Fruit fly (Drosophila melanogaster) whole organism, embryonic: ENCODE data around the gene Nepl20.
A peak's percentile ranks its signal among the peaks of the same experiment; 100 is the strongest.

Experiments used
- CG10274 ChIP-seq: fragments of 200-800 bp; sonication (Bioruptor generic); optimal IDR thresholded peaks from 3 replicates; lab custom pipeline; 2017; ENCODE audit warnings: missing biosample characterization, mild to moderate bottlenecking, missing genetic modification characterization
- CG10321 ChIP-seq: fragments of 200-800 bp; sonication (Bioruptor generic); IDR thresholded peaks from 2 replicates; pipeline ENCODE4 v1.3.6; 2022; ENCODE audit warnings: missing biosample characterization, missing genetic modification characterization
- CG10543 ChIP-seq: fragments of 200-800 bp; sonication (Bioruptor generic); optimal IDR thresholded peaks from 3 replicates; lab custom pipeline; 2017; ENCODE audit warnings: missing biosample characterization, mild to moderate bottlenecking, missing genetic modification characterization, moderate library complexity
- CG10565 ChIP-seq: fragments of 200-800 bp; sonication (Bioruptor generic); optimal IDR thresholded peaks from 3 replicates; lab custom pipeline; 2016; ENCODE audit warnings: missing biosample characterization, mild to moderate bottlenecking, missing genetic modification characterization
- CG10959 ChIP-seq: fragments of 200-800 bp; sonication (Bioruptor generic); IDR thresholded peaks from 2 replicates; pipeline ENCODE4 v1.3.6; 2022; ENCODE audit warnings: missing biosample characterization, missing genetic modification characterization
- CG12299 ChIP-seq: fragments of 200-800 bp; sonication (Bioruptor generic); optimal IDR thresholded peaks from 2 replicates; lab custom pipeline; 2018; ENCODE audit warnings: missing biosample characterization, mild to moderate bottlenecking, missing genetic modification characterization
- CG12942 ChIP-seq: fragments of 200-800 bp; sonication (Bioruptor generic); optimal IDR thresholded peaks from 3 replicates; lab custom pipeline; 2016; ENCODE audit warnings: missing biosample characterization, missing genetic modification characterization
- CG14050 ChIP-seq: fragments of 200-800 bp; sonication (Bioruptor generic); IDR thresholded peaks from 3 replicates; pipeline ENCODE4 v1.3.6; 2022; ENCODE audit warnings: missing biosample characterization, missing genetic modification characterization
- CG16813 ChIP-seq: fragments of 200-800 bp; sonication (Bioruptor generic); IDR thresholded peaks from 3 replicates; pipeline ENCODE4 v1.3.6; 2022; ENCODE audit warnings: missing biosample characterization, missing genetic modification characterization; ENCODE audit not compliant: partially characterized antibody
- CG17802 ChIP-seq: fragments of 200-800 bp; sonication (Bioruptor generic); optimal IDR thresholded peaks from 2 replicates; lab custom pipeline; 2018; ENCODE audit warnings: missing biosample characterization, mild to moderate bottlenecking, missing genetic modification characterization, moderate library complexity
- CG17829 ChIP-seq: fragments of 200-800 bp; optimal IDR thresholded peaks from 2 replicates; lab custom pipeline; 2019; ENCODE audit warnings: missing biosample characterization, mild to moderate bottlenecking, missing genetic modification characterization, moderate library complexity
- CG2875 ChIP-seq: fragments of 200-800 bp; sonication (Bioruptor generic); optimal IDR thresholded peaks from 2 replicates; lab custom pipeline; 2017; ENCODE audit warnings: missing biosample characterization, mild to moderate bottlenecking, missing genetic modification characterization, missing genetic modification reagents
- CG30020 ChIP-seq: fragments of 200-800 bp; optimal IDR thresholded peaks from 2 replicates; lab custom pipeline; 2019; ENCODE audit warnings: missing biosample characterization, mild to moderate bottlenecking, missing genetic modification characterization, moderate library complexity
- CG34422 ChIP-seq: fragments of 200-800 bp; sonication (Bioruptor generic); IDR thresholded peaks from 3 replicates; pipeline ENCODE4 v1.3.6; 2022; ENCODE audit warnings: missing biosample characterization, missing genetic modification characterization
- CG9932 ChIP-seq: fragments of 200-800 bp; sonication (Bioruptor generic); IDR thresholded peaks from 2 replicates; pipeline ENCODE4 v1.3.6; 2022; ENCODE audit warnings: missing biosample characterization, missing genetic modification characterization
- CoRest ChIP-seq: fragments of 200-800 bp; sonication (Bioruptor generic); optimal IDR thresholded peaks from 3 replicates; lab custom pipeline; 2018; ENCODE audit warnings: missing biosample characterization, mild to moderate bottlenecking, missing genetic modification characterization, moderate library complexity
- Dll ChIP-seq: fragments of 200-800 bp; sonication (Bioruptor generic); IDR thresholded peaks from 4 replicates; pipeline ENCODE4 v1.3.6; 2022; ENCODE audit warnings: missing biosample characterization, missing genetic modification characterization; ENCODE audit not compliant: partially characterized antibody
- Dref ChIP-seq: fragments of 200-800 bp; sonication (Bioruptor generic); IDR thresholded peaks from 2 replicates; pipeline ENCODE4 v1.3.6; 2022; ENCODE audit warnings: missing biosample characterization, missing genetic modification characterization
- E2f1 ChIP-seq: fragments of 200-800 bp; sonication (Bioruptor generic); IDR thresholded peaks from 2 replicates; pipeline ENCODE4 v1.3.6; 2022; ENCODE audit warnings: missing biosample characterization, missing genetic modification characterization
- Hr39 ChIP-seq: fragments of >200 bp; optimal IDR thresholded peaks from 2 replicates; lab custom pipeline; 2017
- Mad ChIP-seq: fragments of 200-800 bp; sonication (Bioruptor generic); optimal IDR thresholded peaks from 2 replicates; lab custom pipeline; 2016; ENCODE audit warnings: missing biosample characterization, missing genetic modification characterization
- Max ChIP-seq: fragments of 200-800 bp; sonication (Bioruptor generic); optimal IDR thresholded peaks from 2 replicates; lab custom pipeline; 2016; ENCODE audit warnings: missing biosample characterization, mild to moderate bottlenecking, missing genetic modification characterization
- Mrtf ChIP-seq: fragments of 200-800 bp; sonication (Bioruptor generic); IDR thresholded peaks from 3 replicates; pipeline ENCODE4 v1.3.6; 2022; ENCODE audit warnings: missing biosample characterization, missing genetic modification characterization
- NC2α ChIP-seq: fragments of 200-800 bp; sonication (Bioruptor generic); optimal IDR thresholded peaks from 2 replicates; lab custom pipeline; 2016; ENCODE audit warnings: missing biosample characterization, missing genetic modification characterization
- NfI ChIP-seq: fragments of 200-800 bp; sonication (Bioruptor generic); optimal IDR thresholded peaks from 3 replicates; lab custom pipeline; 2018; ENCODE audit warnings: missing biosample characterization, mild to moderate bottlenecking, missing genetic modification characterization, moderate library complexity
- Opbp ChIP-seq: fragments of 200-800 bp; sonication (Bioruptor generic); IDR thresholded peaks from 3 replicates; pipeline ENCODE4 v1.3.6; 2022; ENCODE audit warnings: missing biosample characterization, missing genetic modification characterization; ENCODE audit not compliant: partially characterized antibody
- Ptx1 ChIP-seq: fragments of 200-800 bp; sonication (Bioruptor generic); IDR thresholded peaks from 2 replicates; pipeline ENCODE4 v1.3.6; 2022; ENCODE audit warnings: missing biosample characterization, missing genetic modification characterization
- Rx ChIP-seq: fragments of 200-800 bp; sonication (Bioruptor generic); IDR thresholded peaks from 2 replicates; pipeline ENCODE4 v1.3.6; 2022; ENCODE audit warnings: missing biosample characterization, missing genetic modification characterization
- Sox102F ChIP-seq: fragments of 200-800 bp; sonication (Bioruptor generic); optimal IDR thresholded peaks from 2 replicates; lab custom pipeline; 2018; ENCODE audit warnings: missing biosample characterization, mild to moderate bottlenecking, missing genetic modification characterization, moderate library complexity
- Vsx1 ChIP-seq: fragments of 200-800 bp; sonication (Bioruptor generic); optimal IDR thresholded peaks from 2 replicates; lab custom pipeline; 2017; ENCODE audit warnings: missing biosample characterization, mild to moderate bottlenecking, missing genetic modification characterization, missing genetic modification reagents
- amos ChIP-seq: fragments of 200-800 bp; sonication (Bioruptor generic); IDR thresholded peaks from 2 replicates; pipeline ENCODE4 v1.3.6; 2022; ENCODE audit warnings: missing biosample characterization, missing genetic modification characterization; ENCODE audit not compliant: partially characterized antibody
- cato ChIP-seq: fragments of 200-800 bp; sonication (Bioruptor generic); optimal IDR thresholded peaks from 2 replicates; lab custom pipeline; 2016; ENCODE audit warnings: missing biosample characterization, missing genetic modification characterization, borderline replicate concordance
- corto ChIP-seq: fragments of 200-800 bp; sonication (Bioruptor generic); optimal IDR thresholded peaks from 2 replicates; lab custom pipeline; 2016; ENCODE audit warnings: missing biosample characterization, mild to moderate bottlenecking, missing genetic modification characterization, moderate library complexity
- dmrt99B ChIP-seq: fragments of 200-800 bp; sonication (Bioruptor generic); optimal IDR thresholded peaks from 2 replicates; lab custom pipeline; 2018; ENCODE audit warnings: missing biosample characterization, mild to moderate bottlenecking, missing genetic modification characterization, moderate library complexity
- esg ChIP-seq: fragments of 200-800 bp; sonication (Bioruptor generic); conservative IDR thresholded peaks from 2 replicates; pipeline ENCODE4 v1.3.6; 2022; ENCODE audit warnings: missing biosample characterization, missing genetic modification characterization
- gsb ChIP-seq: fragments of 200-800 bp; sonication (Bioruptor generic); IDR thresholded peaks from 2 replicates; pipeline ENCODE4 v1.3.6; 2022; ENCODE audit warnings: missing biosample characterization, missing genetic modification characterization
- hb ChIP-seq: fragments of 200-800 bp; sonication (Bioruptor generic); IDR thresholded peaks from 3 replicates; pipeline ENCODE4 v1.3.6; 2022; ENCODE audit warnings: missing biosample characterization, missing genetic modification characterization; ENCODE audit not compliant: partially characterized antibody
- ind ChIP-seq: fragments of 200-800 bp; sonication (Bioruptor generic); optimal IDR thresholded peaks from 3 replicates; lab custom pipeline; 2016; ENCODE audit warnings: missing biosample characterization, missing genetic modification characterization
- jing ChIP-seq: fragments of 200-800 bp; sonication (Bioruptor generic); optimal IDR thresholded peaks from 2 replicates; lab custom pipeline; 2018; ENCODE audit warnings: missing biosample characterization, mild to moderate bottlenecking, missing genetic modification characterization
- lab ChIP-seq: fragments of 200-800 bp; sonication (Bioruptor generic); optimal IDR thresholded peaks from 3 replicates; lab custom pipeline; 2017; ENCODE audit warnings: missing biosample characterization, missing genetic modification characterization, mild to moderate bottlenecking, moderate library complexity, missing genetic modification reagents
- lmd ChIP-seq: fragments of 200-800 bp; sonication (Bioruptor generic); IDR thresholded peaks from 2 replicates; pipeline ENCODE4 v1.3.6; 2022; ENCODE audit warnings: missing biosample characterization, missing genetic modification characterization
- nerfin-1 ChIP-seq: fragments of 200-800 bp; sonication (Bioruptor generic); optimal IDR thresholded peaks from 3 replicates; lab custom pipeline; 2019; ENCODE audit warnings: missing biosample characterization, mild to moderate bottlenecking, missing genetic modification characterization, moderate library complexity
- oc ChIP-seq: fragments of 200-800 bp; sonication (Bioruptor generic); optimal IDR thresholded peaks from 2 replicates; lab custom pipeline; 2018; ENCODE audit warnings: missing biosample characterization, mild to moderate bottlenecking, missing genetic modification characterization, moderate library complexity
- org-1 ChIP-seq: fragments of 200-800 bp; sonication (Bioruptor generic); optimal IDR thresholded peaks from 2 replicates; lab custom pipeline; 2017; ENCODE audit warnings: missing biosample characterization, missing genetic modification characterization
- prd ChIP-seq, 3 experiments: fragments of >200 bp in 2 of 3; fragments of 200-800 bp in 1 of 3; sonication (Bioruptor generic) in 1 of 3; optimal IDR thresholded peaks in 2 of 3; IDR thresholded peaks in 1 of 3; 2 replicates in 2 of 3; 3 replicates in 1 of 3; pipeline versions ENCODE4 v1.3.6 to Lab custom; 2017 to 2022; ENCODE audit warnings: missing biosample characterization in 1 of 3, missing genetic modification characterization in 1 of 3
- pros ChIP-seq: fragments of 200-800 bp; sonication (Bioruptor generic); optimal IDR thresholded peaks from 3 replicates; lab custom pipeline; 2019; ENCODE audit warnings: missing biosample characterization, mild to moderate bottlenecking, missing genetic modification characterization, moderate library complexity
- pzg ChIP-seq: fragments of 200-800 bp; sonication (Bioruptor generic); optimal IDR thresholded peaks from 3 replicates; lab custom pipeline; 2018; ENCODE audit warnings: missing biosample characterization, mild to moderate bottlenecking, missing genetic modification characterization, moderate library complexity
- ranshi ChIP-seq: fragments of 200-800 bp; sonication (Bioruptor generic); IDR thresholded peaks from 2 replicates; pipeline ENCODE4 v1.3.6; 2022; ENCODE audit warnings: missing biosample characterization, missing genetic modification characterization
- unpg ChIP-seq: fragments of 200-800 bp; sonication (Bioruptor generic); optimal IDR thresholded peaks from 3 replicates; lab custom pipeline; 2018; ENCODE audit warnings: missing biosample characterization, mild to moderate bottlenecking, missing genetic modification characterization, moderate library complexity
- zfh1 ChIP-seq: fragments of 200-800 bp; sonication (Bioruptor generic); IDR thresholded peaks from 3 replicates; pipeline ENCODE4 v1.3.6; 2022; ENCODE audit warnings: missing biosample characterization, missing genetic modification characterization

The Nepl20 gene

dm6 chr3R:28845981-28846380 lies 34.6 kb upstream of the Nepl20 start (continued):
- TF ChIP-seq Opbp (GFP tag; lab: Robert Waterston, UW) = no peak
- TF ChIP-seq Mad = no peak
- TF ChIP-seq nerfin-1 = peak; percentile 61
- TF ChIP-seq ind = no peak
- TF ChIP-seq CG10565 (GFP tag; lab: Kevin White, UChicago) = no peak
- TF ChIP-seq CG16813 (GFP tag; lab: Robert Waterston, UW) = no peak
- TF ChIP-seq CG10543 (GFP tag; lab: Kevin White, UChicago) = peak; percentile 25
- no peak for TF ChIP-seq jing (GFP tag; lab: Kevin White, UChicago)
- TF ChIP-seq cato (GFP tag; lab: Kevin White, UChicago) = no peak
- TF ChIP-seq E2f1 = no peak
- TF ChIP-seq Vsx1 (GFP tag; lab: Kevin White, UChicago) = no peak
- TF ChIP-seq prd (optimal IDR thresholded peaks at IDR 0.05; lab: Kevin White, UChicago) = no peak
- no peak for TF ChIP-seq prd (GFP tag; IDR thresholded peaks at IDR 0.05; lab: Robert Waterston, UW)
- TF ChIP-seq CG30020 (tag; lab: Kevin White, UChicago) = no peak
- no peak for TF ChIP-seq CG12299 (tag; lab: Kevin White, UChicago)
- no peak for TF ChIP-seq pzg (GFP tag; lab: Kevin White, UChicago)
- no peak for TF ChIP-seq unpg (GFP tag; lab: Kevin White, UChicago)
- peak; percentile 19; the same call in 1 of the 2 replicates for TF ChIP-seq Ptx1
- no peak for TF ChIP-seq CoRest (tag; lab: Kevin White, UChicago)
- TF ChIP-seq pros (GFP tag; lab: Kevin White, UChicago) = peak; percentile 54
- TF ChIP-seq hb (GFP tag; lab: Robert Waterston, UW) = no peak
- TF ChIP-seq org-1 = no peak
- no peak; the same call in 1 of the 2 replicates for TF ChIP-seq amos (GFP tag; lab: Robert Waterston, UW)
- no peak for TF ChIP-seq Dref (GFP tag; lab: Robert Waterston, UW)
- no peak for TF ChIP-seq CG14050 (GFP tag; lab: Robert Waterston, UW)
- TF ChIP-seq Max (GFP tag; lab: Kevin White, UChicago) = no peak
- TF ChIP-seq NfI (GFP tag; lab: Kevin White, UChicago) = no peak
- no peak for TF ChIP-seq NC2α (GFP tag; lab: Kevin White, UChicago)
- TF ChIP-seq CG2875 = no peak
- no peak for TF ChIP-seq CG10321 (GFP tag; lab: Robert Waterston, UW)
- TF ChIP-seq Rx (GFP tag; lab: Robert Waterston, UW) = no peak
- TF ChIP-seq CG9932 = peak; percentile 17; the same call in 1 of the 2 replicates
- no peak for TF ChIP-seq lab
- no peak for TF ChIP-seq Hr39 (lab: Kevin White, UChicago)
- TF ChIP-seq CG34422 (GFP tag; lab: Robert Waterston, UW) = no peak
- TF ChIP-seq CG10959 = no peak
- TF ChIP-seq zfh1 (GFP tag; lab: Robert Waterston, UW) = no peak
- no peak for TF ChIP-seq dmrt99B (tag; lab: Kevin White, UChicago)
- TF ChIP-seq Mrtf (GFP tag; lab: Robert Waterston, UW) = no peak
- no peak for TF ChIP-seq Dll (GFP tag; lab: Robert Waterston, UW)
- TF ChIP-seq ranshi (GFP tag; lab: Robert Waterston, UW) = no peak
- TF ChIP-seq oc (tag; lab: Kevin White, UChicago) = no peak
- no peak for TF ChIP-seq corto (GFP tag; lab: Kevin White, UChicago)
- TF ChIP-seq esg (GFP tag; lab: Robert Waterston, UW) = no peak
- no peak for TF ChIP-seq Sox102F (GFP tag; lab: Kevin White, UChicago)
- no peak for TF ChIP-seq CG17802 (tag; lab: Kevin White, UChicago)
- TF ChIP-seq CG12942 (GFP tag; lab: Kevin White, UChicago) = no peak
- TF ChIP-seq CG17829 = no peak
- TF ChIP-seq gsb = 0 out of 2 replicates have a peak, but pooled peaks have one; percentile 10
- no peak for TF ChIP-seq CG10274
- TF ChIP-seq lmd (GFP tag; lab: Robert Waterston, UW) = no peak
